Fruit fly (Drosophila melanogaster) whole organism, embryonic: ENCODE measurements around the gene Atf3.

Experiments
- Antp ChIP-seq: fragments of 200-800 bp; sonication (Bioruptor generic); optimal IDR thresholded peaks from 3 replicates; lab custom pipeline; 2016; ENCODE audit warnings: missing biosample characterization, missing genetic modification characterization
- CG10543 ChIP-seq: fragments of 200-800 bp; sonication (Bioruptor generic); optimal IDR thresholded peaks from 3 replicates; lab custom pipeline; 2017; ENCODE audit warnings: missing biosample characterization, mild to moderate bottlenecking, missing genetic modification characterization, moderate library complexity
- CG11695 ChIP-seq: fragments of 200-800 bp; sonication (Bioruptor generic); IDR thresholded peaks from 3 replicates; pipeline ENCODE4 v1.3.6; 2022; ENCODE audit warnings: missing biosample characterization, missing genetic modification characterization
- CG12391 ChIP-seq: fragments of 200-800 bp; sonication (Bioruptor generic); optimal IDR thresholded peaks from 3 replicates; lab custom pipeline; 2018; ENCODE audit warnings: missing biosample characterization, mild to moderate bottlenecking, missing genetic modification characterization, moderate library complexity
- CG13296 ChIP-seq: fragments of 200-800 bp; sonication (Bioruptor generic); optimal IDR thresholded peaks from 3 replicates; lab custom pipeline; 2018; ENCODE audit warnings: missing biosample characterization, mild to moderate bottlenecking, missing genetic modification characterization
- CG14441 ChIP-seq: fragments of 200-800 bp; sonication (Bioruptor generic); IDR thresholded peaks from 2 replicates; pipeline ENCODE4 v1.3.6; 2022; ENCODE audit warnings: missing biosample characterization, missing genetic modification characterization
- CG1602 ChIP-seq: fragments of 200-800 bp; sonication (Bioruptor generic); optimal IDR thresholded peaks from 3 replicates; lab custom pipeline; 2016; ENCODE audit warnings: missing biosample characterization, missing genetic modification characterization
- CG17385 ChIP-seq: fragments of 200-800 bp; sonication (Bioruptor generic); optimal IDR thresholded peaks from 3 replicates; lab custom pipeline; 2018; ENCODE audit warnings: missing biosample characterization, mild to moderate bottlenecking, missing genetic modification characterization
- CG18599 ChIP-seq: fragments of 200-800 bp; sonication (Bioruptor generic); optimal IDR thresholded peaks from 3 replicates; lab custom pipeline; 2017; ENCODE audit warnings: missing biosample characterization, missing genetic modification characterization, mild to moderate bottlenecking, moderate library complexity, missing genetic modification reagents
- CG34376 ChIP-seq: fragments of 200-800 bp; sonication (Bioruptor generic); optimal IDR thresholded peaks from 2 replicates; lab custom pipeline; 2018; ENCODE audit warnings: missing biosample characterization, mild to moderate bottlenecking, missing genetic modification characterization
- CG4328 ChIP-seq: fragments of 200-800 bp; sonication (Bioruptor generic); optimal IDR thresholded peaks from 3 replicates; lab custom pipeline; 2017; ENCODE audit warnings: missing biosample characterization, missing genetic modification reagents, missing genetic modification characterization
- CG4360 ChIP-seq: fragments of 200-800 bp; sonication (Bioruptor generic); IDR thresholded peaks from 2 replicates; pipeline ENCODE4 v1.3.6; 2022; ENCODE audit warnings: missing biosample characterization, missing genetic modification characterization
- CG6689 ChIP-seq: fragments of 200-800 bp; sonication (Bioruptor generic); IDR thresholded peaks from 2 replicates; pipeline ENCODE4 v1.3.6; 2022; ENCODE audit warnings: missing biosample characterization, missing genetic modification characterization
- CG6765 ChIP-seq: fragments of 200-800 bp; sonication (Bioruptor generic); optimal IDR thresholded peaks from 3 replicates; lab custom pipeline; 2017; ENCODE audit warnings: missing biosample characterization, mild to moderate bottlenecking, missing genetic modification characterization
- CG8290 ChIP-seq, 3 experiments: fragments of 200-800 bp; sonication (Bioruptor generic); optimal IDR thresholded peaks; 2 replicates each; lab custom pipeline; 2016 to 2019; ENCODE audit warnings: missing biosample characterization in 3 of 3, missing genetic modification characterization in 3 of 3, mild to moderate bottlenecking in 2 of 3, moderate library complexity in 1 of 3
- CG9215 ChIP-seq: fragments of 200-800 bp; sonication (Bioruptor generic); IDR thresholded peaks from 2 replicates; pipeline ENCODE4 v1.3.6; 2022; ENCODE audit warnings: missing biosample characterization, missing genetic modification characterization
- CrebB ChIP-seq: fragments of 200-800 bp; sonication (Bioruptor generic); optimal IDR thresholded peaks from 3 replicates; lab custom pipeline; 2018; ENCODE audit warnings: missing biosample characterization, mild to moderate bottlenecking, missing genetic modification characterization
- D19B ChIP-seq: fragments of 200-800 bp; sonication (Bioruptor generic); optimal IDR thresholded peaks from 2 replicates; lab custom pipeline; 2017; ENCODE audit warnings: missing biosample characterization, mild to moderate bottlenecking, missing genetic modification characterization
- Dad ChIP-seq: fragments of 200-800 bp; sonication (Bioruptor generic); optimal IDR thresholded peaks from 3 replicates; lab custom pipeline; 2016; ENCODE audit warnings: missing biosample characterization, missing genetic modification characterization
- Dbx ChIP-seq: fragments of 200-800 bp; sonication (Bioruptor generic); IDR thresholded peaks from 3 replicates; pipeline ENCODE4 v1.3.6; 2022; ENCODE audit warnings: missing biosample characterization, missing genetic modification characterization
- Drgx ChIP-seq: fragments of 200-800 bp; sonication (Bioruptor generic); IDR thresholded peaks from 2 replicates; pipeline ENCODE4 v1.3.6; 2022; ENCODE audit warnings: missing biosample characterization, missing genetic modification characterization
- ERR ChIP-seq: fragments of 200-800 bp; sonication (Bioruptor generic); optimal IDR thresholded peaks from 2 replicates; lab custom pipeline; 2016; ENCODE audit warnings: missing biosample characterization, missing genetic modification characterization
- GATAe ChIP-seq: fragments of 200-800 bp; sonication (Bioruptor generic); conservative IDR thresholded peaks from 2 replicates; pipeline ENCODE4 v1.3.6; 2022; ENCODE audit warnings: missing biosample characterization, missing genetic modification characterization
- HLH54F ChIP-seq: fragments of 200-800 bp; sonication (Bioruptor generic); optimal IDR thresholded peaks from 3 replicates; lab custom pipeline; 2016; ENCODE audit warnings: missing biosample characterization, missing genetic modification characterization
- Hey ChIP-seq: fragments of 200-800 bp; sonication (Bioruptor generic); optimal IDR thresholded peaks from 3 replicates; lab custom pipeline; 2018; ENCODE audit warnings: missing biosample characterization, mild to moderate bottlenecking, missing genetic modification characterization
- Lim3 ChIP-seq: fragments of 200-800 bp; sonication (Bioruptor generic); IDR thresholded peaks from 2 replicates; pipeline ENCODE4 v1.3.6; 2022; ENCODE audit warnings: missing biosample characterization, missing genetic modification characterization
- Med ChIP-seq: fragments of 200-800 bp; sonication (Bioruptor generic); peaks from one replicate; lab custom pipeline; 2016; ENCODE audit warnings: missing biosample characterization, missing genetic modification characterization, mild to moderate bottlenecking, inconsistent platforms, moderate library complexity
- Oaz ChIP-seq: fragments of 200-800 bp; sonication (Bioruptor generic); IDR thresholded peaks from 2 replicates; pipeline ENCODE4 v1.3.6; 2022; ENCODE audit warnings: missing biosample characterization, missing genetic modification characterization
- Poxn ChIP-seq: fragments of 200-800 bp; sonication (Bioruptor generic); IDR thresholded peaks from 2 replicates; pipeline ENCODE4 v1.3.6; 2022; ENCODE audit warnings: missing biosample characterization, missing genetic modification characterization
- Vsx1 ChIP-seq: fragments of 200-800 bp; sonication (Bioruptor generic); optimal IDR thresholded peaks from 2 replicates; lab custom pipeline; 2017; ENCODE audit warnings: missing biosample characterization, mild to moderate bottlenecking, missing genetic modification characterization, missing genetic modification reagents
- ash1 ChIP-seq: fragments of 200-800 bp; sonication (Bioruptor generic); optimal IDR thresholded peaks from 2 replicates; lab custom pipeline; 2018; ENCODE audit warnings: missing biosample characterization, mild to moderate bottlenecking, missing genetic modification characterization
- bab2 ChIP-seq: fragments of 200-800 bp; sonication (Bioruptor generic); optimal IDR thresholded peaks from 2 replicates; lab custom pipeline; 2016; ENCODE audit warnings: missing biosample characterization, missing genetic modification characterization
- cad ChIP-seq: fragments of >200 bp; optimal IDR thresholded peaks from 2 replicates; lab custom pipeline; 2017; ENCODE audit warnings: missing biosample characterization, missing genetic modification characterization
- dm ChIP-seq: fragments of 200-800 bp; sonication (Bioruptor generic); optimal IDR thresholded peaks from 3 replicates; lab custom pipeline; 2016; ENCODE audit warnings: missing biosample characterization, missing genetic modification characterization
- exex ChIP-seq: fragments of 200-800 bp; sonication (Bioruptor generic); optimal IDR thresholded peaks from 4 replicates; lab custom pipeline; 2018; ENCODE audit warnings: missing biosample characterization, mild to moderate bottlenecking, missing genetic modification characterization, moderate library complexity
- ftz-f1 ChIP-seq: fragments of 200-800 bp; sonication (Bioruptor generic); optimal IDR thresholded peaks from 2 replicates; lab custom pipeline; 2016; ENCODE audit warnings: missing biosample characterization, missing genetic modification characterization
- grn ChIP-seq: fragments of 200-800 bp; sonication (Bioruptor generic); optimal IDR thresholded peaks from 3 replicates; lab custom pipeline; 2017; ENCODE audit warnings: missing biosample characterization, missing genetic modification characterization
- mirr ChIP-seq: fragments of 200-800 bp; sonication (Bioruptor generic); optimal IDR thresholded peaks from 3 replicates; lab custom pipeline; 2018; ENCODE audit warnings: missing biosample characterization, mild to moderate bottlenecking, missing genetic modification characterization
- pan ChIP-seq, 4 experiments: fragments of >200 bp in 3 of 4; fragments of 200-800 bp in 1 of 4; sonication (Bioruptor generic) in 1 of 4; optimal IDR thresholded peaks in 3 of 4; IDR thresholded peaks in 1 of 4; 2 replicates each; pipeline versions ENCODE4 v1.3.6 to Lab custom; 2017 to 2022; ENCODE audit warnings: missing biosample characterization in 2 of 4, missing genetic modification characterization in 2 of 4, mixed read lengths in 1 of 4
- sqz ChIP-seq: fragments of 200-800 bp; sonication (Bioruptor generic); optimal IDR thresholded peaks from 3 replicates; lab custom pipeline; 2018; ENCODE audit warnings: missing biosample characterization, mild to moderate bottlenecking, missing genetic modification characterization
- sug ChIP-seq: fragments of 200-800 bp; optimal IDR thresholded peaks from 2 replicates; lab custom pipeline; 2019; ENCODE audit warnings: missing biosample characterization, mild to moderate bottlenecking, missing genetic modification characterization, moderate library complexity
- trh ChIP-seq: fragments of 200-800 bp; sonication (Bioruptor generic); optimal IDR thresholded peaks from 2 replicates; lab custom pipeline; 2016; ENCODE audit warnings: missing biosample characterization, missing genetic modification characterization
- vfl ChIP-seq: fragments of 200-800 bp; sonication (Bioruptor generic); optimal IDR thresholded peaks from 2 replicates; lab custom pipeline; 2016; ENCODE audit warnings: missing biosample characterization, missing genetic modification characterization
- vnd ChIP-seq: fragments of 200-800 bp; sonication (Bioruptor generic); IDR thresholded peaks from 3 replicates; pipeline ENCODE4 v1.3.6; 2022; ENCODE audit warnings: missing biosample characterization, missing genetic modification characterization; ENCODE audit not compliant: partially characterized antibody
- z ChIP-seq: fragments of 200-800 bp; sonication (Bioruptor generic); IDR thresholded peaks from 3 replicates; pipeline ENCODE4 v1.3.6; 2022; ENCODE audit warnings: missing biosample characterization, missing genetic modification characterization

The Atf3 gene

DNA sequence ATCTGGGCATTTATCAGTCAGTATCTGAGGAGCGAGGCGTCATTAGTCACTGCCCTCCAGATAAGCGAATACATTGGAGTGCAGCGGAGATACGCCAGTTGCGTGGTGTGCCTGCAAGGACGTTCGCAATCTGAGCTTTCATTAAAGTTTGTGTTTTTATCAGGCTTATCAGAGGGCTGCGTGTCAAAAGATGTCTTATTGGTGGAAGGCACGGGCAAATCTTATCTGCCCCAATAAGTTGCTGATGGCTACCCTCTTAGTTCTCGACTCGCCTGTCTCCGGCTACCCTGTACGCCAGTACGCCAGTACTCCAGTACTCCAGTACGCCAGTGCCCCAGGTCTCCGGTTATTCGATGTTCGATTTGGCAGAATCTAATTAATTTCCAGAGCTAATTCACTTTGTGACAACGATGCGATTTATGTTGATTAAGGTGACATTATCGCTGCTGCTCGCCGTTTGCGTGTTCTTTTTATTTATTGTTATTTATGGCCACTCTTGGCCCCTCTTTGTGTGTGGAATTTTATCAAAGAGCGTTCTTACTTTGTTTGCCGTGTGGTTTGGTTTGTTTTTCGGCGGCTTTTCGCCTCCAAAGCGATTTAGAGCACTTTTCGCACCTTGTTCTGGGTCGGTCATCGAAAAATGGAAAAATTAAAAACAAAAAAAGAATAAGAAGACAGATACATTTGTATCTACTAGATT, 18.2 kb downstream of the Atf3 start (continued):
- no peak for TF ChIP-seq CG8290 (GFP tag; optimal IDR thresholded peaks at IDR 0.05; lab: Kevin White, UChicago)
- TF ChIP-seq CG8290 (tag; optimal IDR thresholded peaks at IDR 0.05; lab: Kevin White, UChicago), result no peak
- no peak for TF ChIP-seq CG4360 (GFP tag; lab: Robert Waterston, UW)
- TF ChIP-seq ftz-f1 (GFP tag; lab: Kevin White, UChicago), result no peak
- TF ChIP-seq grn, result peak; percentile 57
- no peak for TF ChIP-seq CrebB (tag; lab: Kevin White, UChicago)
- TF ChIP-seq cad (GFP tag; lab: Kevin White, UChicago), result no peak
- TF ChIP-seq GATAe (GFP tag; lab: Robert Waterston, UW), result peak; percentile 57; the same call in 1 of the 2 replicates
- TF ChIP-seq CG10543 (GFP tag; lab: Kevin White, UChicago), result peak; percentile 26
- peak; percentile 32 for TF ChIP-seq Vsx1 (GFP tag; lab: Kevin White, UChicago)
- no peak for TF ChIP-seq CG17385 (GFP tag; lab: Kevin White, UChicago)
- TF ChIP-seq Lim3, result 0 out of 2 replicates have a peak, but pooled peaks have one; percentile 9
- TF ChIP-seq CG13296 (GFP tag; lab: Kevin White, UChicago), result peak; percentile 13
- TF ChIP-seq dm (GFP tag; lab: Kevin White, UChicago), result no peak
- TF ChIP-seq Oaz (GFP tag; lab: Robert Waterston, UW), result no peak
- no peak for TF ChIP-seq vfl (GFP tag; lab: Kevin White, UChicago)
- TF ChIP-seq Poxn, result no peak
- TF ChIP-seq bab2, result no peak
- no peak for TF ChIP-seq CG11695 (GFP tag; lab: Robert Waterston, UW)
- TF ChIP-seq Drgx (GFP tag; lab: Robert Waterston, UW), result no peak
- TF ChIP-seq mirr (GFP tag; lab: Kevin White, UChicago), result peak; percentile 77
- TF ChIP-seq CG18599, result peak; percentile 26
- TF ChIP-seq Antp (GFP tag; lab: Kevin White, UChicago), result no peak
- TF ChIP-seq CG14441 (GFP tag; lab: Robert Waterston, UW), result no peak
- TF ChIP-seq CG6689, result no peak
- no peak for TF ChIP-seq HLH54F (GFP tag; lab: Kevin White, UChicago)
- TF ChIP-seq CG12391 (tag; lab: Kevin White, UChicago), result no peak
- no peak for TF ChIP-seq Dad (GFP tag; lab: Kevin White, UChicago)
- TF ChIP-seq exex, result peak; percentile 91
- peak; percentile 19 for TF ChIP-seq D19B (GFP tag; lab: Kevin White, UChicago)
- peak; percentile 54 for TF ChIP-seq Hey (tag; lab: Kevin White, UChicago)
- TF ChIP-seq CG6765 (GFP tag; lab: Kevin White, UChicago), result no peak
- TF ChIP-seq Med (GFP tag; lab: Kevin White, UChicago), result peak; percentile 12
- no peak for TF ChIP-seq z (GFP tag; lab: Robert Waterston, UW)
- TF ChIP-seq Dbx, result 0 out of 3 replicates have a peak, but pooled peaks have one; percentile 12
- TF ChIP-seq CG1602 (GFP tag; lab: Kevin White, UChicago), result no peak
- TF ChIP-seq CG34376 (GFP tag; lab: Kevin White, UChicago), result peak; percentile 2
- TF ChIP-seq ERR (GFP tag; lab: Kevin White, UChicago), result no peak
- no peak for TF ChIP-seq vnd
- TF ChIP-seq CG4328 (GFP tag; lab: Kevin White, UChicago), result no peak
- no peak for TF ChIP-seq CG9215 (GFP tag; lab: Robert Waterston, UW)
- TF ChIP-seq pan (optimal IDR thresholded peaks at IDR 0.05; lab: Kevin White, UChicago), result no peak
- TF ChIP-seq pan (GFP tag; optimal IDR thresholded peaks at IDR 0.05 in 1 of 2, IDR thresholded peaks at IDR 0.05 in 1 of 2), result no peak
- no peak for TF ChIP-seq trh (GFP tag; lab: Kevin White, UChicago)
- TF ChIP-seq sqz, result no peak
- TF ChIP-seq ash1 (GFP tag; lab: Kevin White, UChicago), result no peak
- peak; percentile 73 for TF ChIP-seq sug (tag; lab: Kevin White, UChicago)
